Worm (Caenorhabditis elegans): ENCODE results near the gene C34B4.3.

C34B4.3 gene

DNA sequence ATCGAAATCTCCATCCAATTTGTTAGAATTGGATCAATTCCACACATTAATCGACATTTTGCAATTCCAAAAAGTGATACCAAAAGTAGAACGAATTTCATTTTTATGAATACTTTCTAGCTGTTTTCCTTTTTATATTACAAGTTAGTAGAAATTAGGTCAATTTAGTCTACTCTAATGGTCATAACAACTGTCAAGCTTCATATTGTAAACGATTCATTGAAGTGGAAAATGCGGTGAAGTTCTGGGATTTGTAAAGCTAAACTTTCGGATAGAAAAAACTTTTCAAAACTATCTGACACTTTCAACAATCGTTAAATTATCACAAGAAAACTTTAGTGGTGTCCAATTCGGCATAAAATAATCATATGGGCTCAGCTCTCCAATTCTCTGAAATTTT, 36.3 kb downstream of the C34B4.3 start, which contains the start of gene W07G4.7:
Gene W07G4.7, minus strand, starts transcription at position 101 of the 400 bp plus-strand sequence.
- no peak for TF ChIP-seq sem-2 (GFP tag; optimal IDR thresholded peaks at IDR 0.05)
- TF ChIP-seq nhr-28 (tag; optimal IDR thresholded peaks at IDR 0.05), result no peak
- no peak for TF ChIP-seq unc-120 (tag; optimal IDR thresholded peaks at IDR 0.05; ENCODE audit: poor library complexity, severe bottlenecking)
- no peak for TF ChIP-seq mab-5 (tag; optimal IDR thresholded peaks at IDR 0.05)
- TF ChIP-seq hlh-1 (tag; optimal IDR thresholded peaks at IDR 0.05), result no peak
- TF ChIP-seq pha-4 (tag; optimal IDR thresholded peaks at IDR 0.05), result no peak
- no peak for TF ChIP-seq lin-13 (tag; optimal IDR thresholded peaks at IDR 0.05)
- TF ChIP-seq mls-2 (tag; optimal IDR thresholded peaks at IDR 0.05), result no peak
- no peak for TF ChIP-seq sptf-1 (tag; optimal IDR thresholded peaks at IDR 0.05)
- TF ChIP-seq elt-1 (tag; optimal IDR thresholded peaks at IDR 0.05; ENCODE audit: borderline replicate concordance, insufficient read depth), result no peak
- TF ChIP-seq M03D4.4 (tag; optimal IDR thresholded peaks at IDR 0.05), result no peak
- TF ChIP-seq nhr-12 (tag; optimal IDR thresholded peaks at IDR 0.05), result no peak

DNA sequence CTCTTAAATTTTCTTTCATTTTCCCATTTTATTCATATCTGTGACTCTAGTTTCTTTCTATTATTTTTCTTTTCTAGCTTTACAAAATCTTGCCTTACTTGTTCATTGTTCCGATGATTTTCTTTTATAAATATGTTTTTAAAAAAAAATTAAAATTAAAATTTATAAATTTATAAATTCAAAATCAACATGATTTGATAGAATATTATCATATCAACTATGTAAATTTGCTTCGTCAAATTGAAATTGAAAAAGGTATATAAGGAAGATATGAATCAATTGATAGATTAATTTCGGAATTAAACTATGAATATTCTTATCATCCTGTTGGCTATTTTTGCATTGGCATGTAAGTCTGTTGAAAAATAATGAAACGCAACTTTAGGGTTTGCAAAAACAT, 37.7 kb downstream of the C34B4.3 start, which contains the start of gene W07G4.1:
Gene W07G4.1, plus strand, starts transcription at position 301 of the 400 bp plus-strand sequence.
- no peak for TF ChIP-seq nhr-76 (tag; optimal IDR thresholded peaks at IDR 0.05)
- TF ChIP-seq lsy-2 (tag; optimal IDR thresholded peaks at IDR 0.05), result no peak
- TF ChIP-seq hlh-1 (tag; optimal IDR thresholded peaks at IDR 0.05), result no peak
- no peak for TF ChIP-seq ceh-83 (GFP tag; optimal IDR thresholded peaks at IDR 0.05)
- TF ChIP-seq unc-120 (tag; optimal IDR thresholded peaks at IDR 0.05; ENCODE audit: poor library complexity, severe bottlenecking), result no peak

DNA sequence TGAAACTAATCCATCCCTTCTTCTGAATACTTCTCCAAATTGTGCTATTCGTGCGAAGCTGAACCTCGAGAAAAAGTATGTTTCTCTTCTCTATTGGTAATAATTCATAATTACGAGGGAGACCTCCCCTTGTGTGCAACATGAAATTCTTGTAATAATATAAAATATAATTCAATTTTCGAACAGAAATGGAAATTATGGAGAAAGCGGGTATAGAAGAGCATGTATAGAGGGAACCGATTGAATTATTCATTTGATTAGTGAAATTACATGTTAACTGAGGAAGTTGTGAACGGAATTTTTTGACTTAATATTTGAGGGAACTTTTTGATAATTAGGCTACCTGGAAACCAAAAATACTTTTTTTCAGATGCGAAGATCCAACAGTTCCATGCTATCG, 42.1 kb downstream of the C34B4.3 start:
- TF ChIP-seq ceh-83 (GFP tag; optimal IDR thresholded peaks at IDR 0.05) (no peak), ces-1 (GFP tag; optimal IDR thresholded peaks at IDR 0.05) (peak; percentile 99), ham-2 (GFP tag; optimal IDR thresholded peaks at IDR 0.05) (no peak), lsy-2 (tag; optimal IDR thresholded peaks at IDR 0.05) (no peak)

DNA sequence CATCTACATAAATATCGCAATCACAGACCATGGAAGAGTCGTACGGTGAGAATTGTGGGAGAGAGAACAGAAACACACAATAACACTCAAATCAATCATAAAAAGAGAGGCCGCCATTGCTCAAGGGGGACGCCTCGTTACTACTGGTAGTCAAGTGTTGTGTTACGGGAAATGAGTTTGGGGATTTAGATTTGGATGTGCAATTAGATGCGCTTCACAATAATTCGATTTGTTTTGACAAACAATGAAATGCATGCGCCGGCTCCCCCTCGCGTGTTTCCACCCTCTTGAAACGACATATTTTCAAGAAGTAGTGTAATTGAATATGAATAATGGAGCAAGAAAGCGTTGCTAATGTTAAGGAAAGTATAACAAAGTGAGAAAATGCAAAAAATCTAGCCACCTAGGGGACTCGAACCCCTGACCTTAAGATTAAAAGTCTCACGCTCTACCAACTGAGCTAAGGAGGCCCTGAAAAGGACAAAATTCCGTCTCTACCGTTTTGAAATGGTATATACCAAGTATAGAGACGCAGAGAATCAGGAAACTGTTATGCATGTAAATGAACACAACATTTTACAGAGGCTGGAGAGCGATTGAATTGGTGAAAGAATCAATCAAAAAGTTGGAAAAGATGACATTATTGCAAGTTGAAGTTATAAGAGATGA, 44.2 kb downstream of the C34B4.3 start:
- TF ChIP-seq ces-1 (GFP tag; optimal IDR thresholded peaks at IDR 0.05), result peak; percentile 94
- no peak for TF ChIP-seq unc-62 (GFP tag; optimal IDR thresholded peaks at IDR 0.05)
- TF ChIP-seq mep-1 (tag; optimal IDR thresholded peaks at IDR 0.05), result no peak
- TF ChIP-seq zip-8 (tag; optimal IDR thresholded peaks at IDR 0.05), result peak; percentile 78
- no peak for TF ChIP-seq elt-1 (tag; optimal IDR thresholded peaks at IDR 0.05; ENCODE audit: borderline replicate concordance, insufficient read depth)
- no peak for TF ChIP-seq sem-2 (GFP tag; optimal IDR thresholded peaks at IDR 0.05)
- no peak for TF ChIP-seq ceh-43 (GFP tag; optimal IDR thresholded peaks at IDR 0.05)
- TF ChIP-seq unc-39 (tag; optimal IDR thresholded peaks at IDR 0.05), result no peak

DNA sequence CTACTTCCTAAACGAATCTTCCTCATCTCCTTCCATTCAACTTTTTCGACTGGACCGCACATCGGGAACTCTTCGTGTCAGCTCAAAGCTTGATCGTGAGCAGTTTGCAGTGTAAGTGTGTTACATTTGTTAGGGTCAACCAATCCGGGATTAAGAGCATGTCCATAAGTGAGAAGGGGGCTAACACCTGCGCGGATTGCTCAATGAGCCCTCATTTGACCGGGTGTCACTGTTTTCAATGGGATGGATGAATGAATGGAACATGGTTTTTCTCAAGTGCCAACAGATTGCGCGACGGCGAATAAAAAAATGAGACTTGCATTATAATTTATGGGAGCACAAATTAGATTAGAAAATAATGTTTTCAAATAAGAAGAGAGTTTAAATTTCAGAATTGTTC, 45.7 kb downstream of the C34B4.3 start:
- TF ChIP-seq unc-39 (tag; optimal IDR thresholded peaks at IDR 0.05), result no peak
- TF ChIP-seq snpc-4 (tag; optimal IDR thresholded peaks at IDR 0.05), result no peak
- TF ChIP-seq ham-2 (GFP tag; optimal IDR thresholded peaks at IDR 0.05), result no peak
- peak; percentile 85 for TF ChIP-seq nhr-2 (tag; optimal IDR thresholded peaks at IDR 0.05)
- no peak for TF ChIP-seq nhr-76 (tag; optimal IDR thresholded peaks at IDR 0.05)
- TF ChIP-seq flh-1 (GFP tag; optimal IDR thresholded peaks at IDR 0.05), result no peak
- peak; percentile 54 for TF ChIP-seq ces-1 (GFP tag; optimal IDR thresholded peaks at IDR 0.05)
- no peak for TF ChIP-seq drap-1 (GFP tag; optimal IDR thresholded peaks at IDR 0.05)
- TF ChIP-seq mls-2 (tag; optimal IDR thresholded peaks at IDR 0.05), result no peak
- TF ChIP-seq pha-4 (tag; optimal IDR thresholded peaks at IDR 0.05), result no peak
- no peak for TF ChIP-seq elt-3 (tag; optimal IDR thresholded peaks at IDR 0.05)
- no peak for TF ChIP-seq cnd-1 (tag; optimal IDR thresholded peaks at IDR 0.05)

DNA sequence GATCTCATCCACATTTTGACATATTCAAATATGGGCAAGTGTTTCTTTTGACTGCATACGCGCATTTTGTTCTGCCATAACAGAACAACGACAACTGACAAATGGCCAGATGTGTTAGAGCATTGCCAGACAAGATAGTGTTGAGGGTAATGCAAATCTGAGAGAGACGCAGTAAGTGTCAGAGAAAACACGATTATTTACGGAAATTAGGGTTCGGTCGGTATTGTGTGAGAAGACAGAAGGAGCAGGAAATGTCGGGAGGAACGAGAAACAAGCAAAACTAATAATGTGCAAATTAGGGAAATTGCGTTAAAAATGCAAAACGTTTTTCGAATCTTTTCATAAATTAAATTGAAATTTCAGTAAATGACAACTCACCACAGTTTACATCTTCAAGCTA, 46.5 kb downstream of the C34B4.3 start:
- TF ChIP-seq pha-4 (tag; optimal IDR thresholded peaks at IDR 0.05) (no peak), cnd-1 (tag; optimal IDR thresholded peaks at IDR 0.05) (peak; percentile 64), ces-1 (GFP tag; optimal IDR thresholded peaks at IDR 0.05) (peak; percentile 100), unc-62 (GFP tag; optimal IDR thresholded peaks at IDR 0.05) (peak; percentile 45), mep-1 (tag; optimal IDR thresholded peaks at IDR 0.05) (no peak), ham-2 (GFP tag; optimal IDR thresholded peaks at IDR 0.05) (no peak), snpc-4 (tag; optimal IDR thresholded peaks at IDR 0.05) (no peak), sem-2 (GFP tag; optimal IDR thresholded peaks at IDR 0.05) (no peak), lin-13 (tag; optimal IDR thresholded peaks at IDR 0.05) (no peak), ztf-11 (tag; optimal IDR thresholded peaks at IDR 0.05) (no peak), mls-2 (tag; optimal IDR thresholded peaks at IDR 0.05) (no peak), hlh-1 (tag; optimal IDR thresholded peaks at IDR 0.05) (peak; percentile 5), lin-32 (GFP tag; optimal IDR thresholded peaks at IDR 0.05) (no peak), mab-5 (tag; optimal IDR thresholded peaks at IDR 0.05) (no peak), nhr-12 (tag; optimal IDR thresholded peaks at IDR 0.05) (no peak), zip-8 (tag; optimal IDR thresholded peaks at IDR 0.05) (no peak), elt-1 (tag; optimal IDR thresholded peaks at IDR 0.05; ENCODE audit: borderline replicate concordance, insufficient read depth) (no peak), unc-39 (tag; optimal IDR thresholded peaks at IDR 0.05) (no peak), nhr-2 (tag; optimal IDR thresholded peaks at IDR 0.05) (peak; percentile 10), ceh-39 (tag; optimal IDR thresholded peaks at IDR 0.05) (no peak)
